Fruit fly (Drosophila melanogaster): ENCODE measurements around the gene CG32022.

Gene CG32022

dm6 chr3L:8765969-8766538 is 45.0 kb upstream of the CG32022 start (continued):
- TF ChIP-seq CG11398 (GFP tag; optimal IDR thresholded peaks at IDR 0.05) (peak; percentile 95), danr (GFP tag; IDR thresholded peaks at IDR 0.05) (peak; percentile 97), prd (optimal IDR thresholded peaks at IDR 0.05) (no peak), prd (GFP tag; IDR thresholded peaks at IDR 0.05) (peak; percentile 98), CG8281 (tag; optimal IDR thresholded peaks at IDR 0.05) (peak; percentile 64), maf-S (GFP tag; optimal IDR thresholded peaks at IDR 0.05) (peak; percentile 97), Pdp1 (GFP tag; optimal IDR thresholded peaks at IDR 0.05) (peak; percentile 93 to 99), CG33213 (GFP tag; optimal IDR thresholded peaks at IDR 0.05) (peak; percentile 86), CG13624 (GFP tag; optimal IDR thresholded peaks at IDR 0.05) (peak; percentile 80), sd (tag; optimal IDR thresholded peaks at IDR 0.05) (peak; percentile 91), ro (GFP tag; IDR thresholded peaks at IDR 0.05) (peak; percentile 95), CG18262 (tag; optimal IDR thresholded peaks at IDR 0.05) (peak; percentile 99), Xbp1 (GFP tag; optimal IDR thresholded peaks at IDR 0.05) (peak; percentile 98), CG13296 (GFP tag; optimal IDR thresholded peaks at IDR 0.05) (peak; percentile 96), CG7928 (GFP tag; optimal IDR thresholded peaks at IDR 0.05) (peak; percentile 77), klu (GFP tag; IDR thresholded peaks at IDR 0.05) (peak; percentile 97), CG5180 (GFP tag; optimal IDR thresholded peaks at IDR 0.05) (peak; percentile 90), CG15479 (GFP tag; optimal IDR thresholded peaks at IDR 0.05) (no peak), CG16779 (GFP tag; IDR thresholded peaks at IDR 0.05) (peak; percentile 90), CG17829 (tag; optimal IDR thresholded peaks at IDR 0.05) (peak; percentile 98), tx (GFP tag; optimal IDR thresholded peaks at IDR 0.05) (peak; percentile 97), CG12219 (GFP tag; optimal IDR thresholded peaks at IDR 0.05) (peak; percentile 98), her (GFP tag; optimal IDR thresholded peaks at IDR 0.05) (peak; percentile 94), CG4424 (GFP tag; optimal IDR thresholded peaks at IDR 0.05) (peak; percentile 97), vfl (GFP tag; optimal IDR thresholded peaks at IDR 0.05) (peak; percentile 97), shn (GFP tag; optimal IDR thresholded peaks at IDR 0.05) (peak; percentile 98), H2.0 (GFP tag; IDR thresholded peaks at IDR 0.05) (peak; percentile 97), rib (GFP tag; IDR thresholded peaks at IDR 0.05) (peak; percentile 94), CG12236 (GFP tag; optimal IDR thresholded peaks at IDR 0.05) (peak; percentile 95), Fer3 (tag; optimal IDR thresholded peaks at IDR 0.05) (peak; percentile 92), CG11093 (GFP tag; IDR thresholded peaks at IDR 0.05) (peak; percentile 96), bowl (GFP tag; IDR thresholded peaks at IDR 0.05) (peak; percentile 90), Hr3 (GFP tag; optimal IDR thresholded peaks at IDR 0.05) (peak; percentile 98), Xrp1 (GFP tag; IDR thresholded peaks at IDR 0.05) (peak; percentile 98), tup (GFP tag; optimal IDR thresholded peaks at IDR 0.05) (peak; percentile 96), trh (GFP tag; optimal IDR thresholded peaks at IDR 0.05) (peak; percentile 89), fru (optimal IDR thresholded peaks at IDR 0.05) (no peak), ERR (GFP tag; optimal IDR thresholded peaks at IDR 0.05) (peak; percentile 91), CG18476 (GFP tag; optimal IDR thresholded peaks at IDR 0.05) (peak; percentile 97), CG12659 (GFP tag; optimal IDR thresholded peaks at IDR 0.05) (peak; percentile 99), vvl (GFP tag; IDR thresholded peaks at IDR 0.05) (peak; percentile 97), CG7745 (tag; optimal IDR thresholded peaks at IDR 0.05) (peak; percentile 42), CG7271 (tag; optimal IDR thresholded peaks at IDR 0.05) (peak; percentile 18), Fer2 (tag; optimal IDR thresholded peaks at IDR 0.05) (peak; percentile 59), croc (GFP tag; conservative IDR thresholded peaks at IDR 0.05) (peak; percentile 98), CG9609 (GFP tag; optimal IDR thresholded peaks at IDR 0.05) (peak; percentile 98), CG12155 (GFP tag; optimal IDR thresholded peaks at IDR 0.05) (peak; percentile 97), CG4820 (GFP tag; optimal IDR thresholded peaks at IDR 0.05) (peak; percentile 97), hkb (optimal IDR thresholded peaks at IDR 0.05) (no peak), hkb (GFP tag; IDR thresholded peaks at IDR 0.05) (peak; percentile 96), Neu2 (GFP tag; optimal IDR thresholded peaks at IDR 0.05; ENCODE audit: borderline replicate concordance) (peak; percentile 69), toy (GFP tag; IDR thresholded peaks at IDR 0.05) (peak; percentile 91)
